Fruit fly (Drosophila melanogaster) ovary, adult (tissue): ENCODE results near the gene CG34248.

ENCODE experiments used
- CG17801 ChIP-seq: fragments of 200-800 bp; optimal IDR thresholded peaks from 2 replicates; lab custom pipeline; 2019; ENCODE audit warnings: missing biosample characterization, mild to moderate bottlenecking, missing genetic modification characterization, moderate library complexity; ENCODE audit not compliant: partially characterized antibody

The CG34248 gene

dm6 chr3L:16270802-16271332, at the start of gene CG34248, which contains the start of gene CG13067:
Gene CG34248, minus strand, starts transcription at chr3L:16270902.
Gene CG13067, plus strand, starts transcription at chr3L:16271282.
- no peak for TF ChIP-seq CG17801 (GFP tag; lab: Kevin White, UChicago)

DNA sequence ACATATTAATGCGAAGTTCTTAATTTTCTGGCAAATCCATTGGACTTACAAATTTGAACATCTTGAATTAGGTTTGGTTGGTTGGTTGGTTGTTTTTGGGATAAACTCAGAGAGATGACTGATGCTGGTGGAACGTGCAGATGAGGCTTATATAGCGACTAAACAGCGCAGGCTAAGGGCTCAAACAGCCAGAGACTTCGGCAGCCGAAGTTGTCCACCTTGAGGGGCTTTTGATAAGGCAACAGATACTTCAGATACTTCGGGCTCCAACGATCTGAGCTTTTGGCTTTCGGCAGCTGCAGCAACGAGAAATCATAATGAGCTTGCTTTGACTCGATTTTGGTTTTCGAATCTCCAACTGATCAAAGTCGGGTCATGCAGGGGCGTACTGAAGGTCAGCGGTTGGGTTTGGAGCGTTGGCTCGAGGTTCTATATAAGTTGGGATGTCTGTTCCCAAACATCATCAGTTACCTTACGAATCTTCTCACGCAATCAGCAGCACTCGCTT, 48.8 kb upstream of the CG34248 start, which contains the start of the genes CG13041 and CG13060:
Gene CG13041, minus strand, starts transcription at position 128 of the 508 bp plus-strand sequence.
Gene CG13060, plus strand, starts transcription at position 458 of the 508 bp plus-strand sequence.
- TF ChIP-seq CG17801 (GFP tag; lab: Kevin White, UChicago), result no peak

- no peak for TF ChIP-seq CG17801 (GFP tag; lab: Kevin White, UChicago)
These were observed 47.0 kb upstream of the CG34248 start, which contains the start of gene Nplp3 for dm6 chr3L:16317724-16318123. Gene Nplp3, plus strand, starts transcription at chr3L:16318024.

DNA sequence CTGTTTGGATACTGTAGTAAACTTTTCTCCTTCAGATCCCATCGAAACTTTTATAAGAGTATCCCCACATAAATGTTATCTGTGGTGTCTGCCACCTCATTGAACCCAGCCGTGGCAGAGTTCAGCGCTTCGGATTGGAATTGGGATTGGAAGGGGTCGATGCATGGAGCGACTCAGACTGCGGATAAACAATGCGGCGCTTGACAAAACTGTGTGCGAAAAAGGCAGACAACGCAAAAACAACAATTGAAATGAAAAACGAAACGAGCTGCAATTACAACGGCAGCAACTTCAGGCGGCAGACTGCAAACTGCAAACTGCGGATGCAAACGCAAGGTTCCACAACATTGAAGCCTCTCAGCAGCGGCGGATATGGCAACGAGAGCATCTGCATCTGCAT, 43.3 kb upstream of the CG34248 start, which contains the start of gene CG13062:
Gene CG13062, plus strand, starts transcription at position 301 of the 400 bp plus-strand sequence.
- TF ChIP-seq CG17801 (GFP tag; lab: Kevin White, UChicago), result no peak

DNA sequence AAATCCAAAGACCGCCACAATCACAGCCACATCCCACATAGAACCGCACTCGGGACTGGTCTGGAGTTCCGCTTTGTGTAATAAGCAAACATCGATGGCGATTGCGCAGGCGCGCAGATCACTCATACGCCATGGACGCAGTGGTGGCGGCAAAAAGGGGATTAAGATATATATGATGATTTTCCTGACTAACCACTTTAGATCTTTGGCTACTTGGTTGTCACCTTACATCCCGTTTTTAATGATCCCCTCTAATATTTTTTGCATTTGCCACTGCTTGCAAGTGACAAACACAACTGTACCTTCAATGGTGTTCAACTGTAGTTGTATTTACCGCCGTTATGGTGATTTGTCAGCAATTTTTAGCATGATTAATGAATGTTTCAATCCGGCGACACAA, 39.3 kb upstream of the CG34248 start:
- TF ChIP-seq CG17801 (GFP tag; lab: Kevin White, UChicago), result no peak

dm6 chr3L:16308380-16308779, 37.7 kb upstream of the CG34248 start, which contains the start of gene CG13042:
Gene CG13042, minus strand, starts transcription at chr3L:16308480.
- no peak for TF ChIP-seq CG17801 (GFP tag; lab: Kevin White, UChicago)

DNA sequence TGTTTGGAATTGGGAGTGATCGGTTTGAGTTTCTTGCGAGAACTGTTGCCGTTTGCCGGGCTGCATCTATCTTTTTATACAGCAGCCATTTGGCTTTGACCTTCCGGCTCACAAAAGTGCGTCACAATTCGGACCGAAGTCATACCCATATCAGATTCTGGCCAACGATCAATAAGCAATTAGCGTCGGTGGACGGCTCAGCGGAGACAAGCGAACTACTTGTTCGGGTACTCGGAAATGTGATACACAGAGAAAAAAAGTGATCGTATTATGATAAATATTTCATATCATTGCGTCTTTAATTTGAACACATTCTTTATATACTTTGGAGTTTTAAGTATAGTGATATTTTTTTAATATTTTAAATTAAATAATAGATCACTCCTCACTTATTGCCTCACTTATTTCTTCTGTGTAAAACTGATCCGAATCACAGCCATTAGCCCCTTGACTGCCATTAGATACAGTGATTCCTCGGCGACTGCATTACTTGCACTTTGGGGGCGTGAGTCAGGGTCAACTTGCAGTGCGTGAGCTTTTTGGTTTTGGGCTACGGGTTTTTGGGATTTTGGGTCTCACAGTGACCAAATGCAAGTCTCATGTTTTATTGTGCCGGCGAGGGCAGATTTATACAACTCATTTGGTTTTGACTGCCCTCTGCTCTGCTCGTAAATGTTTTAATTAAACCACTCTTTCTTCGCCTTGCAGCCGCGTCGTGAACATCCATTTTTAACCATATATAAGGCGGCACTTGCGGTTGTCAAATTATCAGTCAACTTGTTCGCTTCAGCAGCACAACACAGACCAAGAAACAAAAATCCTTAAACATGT, 35.3 kb upstream of the CG34248 start, which contains the start of the genes CG13043 and CG13063:
Gene CG13043, minus strand, starts transcription at position 51 of the 831 bp plus-strand sequence.
Gene CG13063, plus strand, starts transcription at position 781 of the 831 bp plus-strand sequence.
- TF ChIP-seq CG17801 (GFP tag; lab: Kevin White, UChicago), result no peak

DNA sequence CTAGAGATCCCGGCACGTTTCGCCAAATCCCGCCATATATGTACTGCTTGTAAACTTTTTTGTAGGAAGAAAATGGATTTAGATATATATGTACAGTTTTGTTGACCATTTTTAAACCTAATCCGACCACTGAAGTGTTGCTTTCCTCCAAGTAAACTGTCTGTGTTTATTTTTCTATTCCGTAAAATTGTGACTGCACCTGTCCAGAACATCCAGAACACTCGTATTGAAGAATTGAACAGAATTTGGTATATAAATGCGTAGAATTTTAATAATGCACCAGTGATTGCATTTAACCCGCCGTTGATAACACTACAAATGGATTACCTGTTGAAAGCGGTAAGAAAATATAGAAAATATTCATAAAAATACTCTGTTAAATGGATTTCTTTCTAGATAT, 33.3 kb upstream of the CG34248 start, which contains the start of gene CG43249:
Gene CG43249, plus strand, starts transcription at position 301 of the 400 bp plus-strand sequence.
- no peak for TF ChIP-seq CG17801 (GFP tag; lab: Kevin White, UChicago)

DNA sequence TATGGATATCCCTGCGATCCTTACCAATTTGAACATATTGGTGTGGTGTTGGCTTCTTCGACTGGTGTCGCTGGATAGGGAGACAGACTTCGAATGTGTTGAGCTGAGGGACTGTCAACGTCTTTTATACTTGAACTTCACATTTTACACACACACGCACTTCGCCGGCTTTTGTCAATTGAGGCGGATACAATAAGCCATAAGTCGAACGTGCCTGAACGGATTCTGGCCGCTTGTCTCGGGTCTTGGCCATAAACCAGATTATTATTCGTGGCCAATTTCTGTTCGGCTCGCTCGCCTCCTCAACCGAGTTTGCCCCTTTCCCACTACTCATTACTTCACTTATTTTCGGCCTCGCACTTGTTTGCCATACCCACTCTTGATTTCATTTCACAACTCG, 32.4 kb upstream of the CG34248 start, which contains the start of gene CG13044:
Gene CG13044, minus strand, starts transcription at position 101 of the 400 bp plus-strand sequence.
- no peak for TF ChIP-seq CG17801 (GFP tag; lab: Kevin White, UChicago)

DNA sequence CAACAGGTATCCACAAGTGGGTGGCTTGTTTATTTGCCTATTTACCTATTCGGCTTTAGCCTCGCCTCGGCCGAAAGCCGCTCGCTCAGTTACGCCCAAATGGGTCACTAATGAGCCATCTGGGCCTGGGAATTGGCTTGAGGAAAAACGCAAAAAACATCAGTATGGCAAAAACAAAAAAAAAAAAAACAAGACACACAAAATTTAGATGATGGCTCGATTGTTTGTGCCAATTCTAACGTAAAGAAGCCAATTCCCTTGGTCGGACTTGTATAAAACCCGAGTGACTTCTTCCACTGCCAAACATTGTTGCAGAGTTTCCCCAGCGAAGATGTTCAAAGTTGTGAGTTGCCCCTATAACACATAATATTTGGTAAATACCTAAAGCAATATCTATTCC, 30.5 kb upstream of the CG34248 start, which contains the start of gene CG4982:
Gene CG4982, plus strand, starts transcription at position 301 of the 400 bp plus-strand sequence.
- no peak for TF ChIP-seq CG17801 (GFP tag; lab: Kevin White, UChicago)

DNA sequence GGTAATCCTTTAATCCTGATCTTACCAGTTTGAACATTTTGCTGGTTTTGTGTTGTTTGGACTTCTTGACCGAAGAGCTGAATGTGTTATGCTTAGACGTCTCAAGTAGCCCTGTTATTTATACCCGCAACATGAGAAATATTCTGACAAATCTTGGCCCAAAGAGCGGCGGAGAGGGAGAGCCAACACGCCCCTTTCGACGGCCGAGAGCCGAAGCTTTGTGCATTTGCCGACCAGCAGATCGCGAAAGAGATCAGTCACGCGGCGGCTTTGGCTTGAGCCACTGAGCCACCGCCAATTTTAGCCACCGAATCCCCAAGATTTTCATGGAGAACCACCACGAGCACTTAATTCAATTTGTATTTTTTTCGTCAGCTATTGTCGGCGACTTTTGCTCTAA, 24.7 kb upstream of the CG34248 start, which contains the start of gene CG4962:
Gene CG4962, minus strand, starts transcription at position 101 of the 400 bp plus-strand sequence.
- TF ChIP-seq CG17801 (GFP tag; lab: Kevin White, UChicago), result no peak

DNA sequence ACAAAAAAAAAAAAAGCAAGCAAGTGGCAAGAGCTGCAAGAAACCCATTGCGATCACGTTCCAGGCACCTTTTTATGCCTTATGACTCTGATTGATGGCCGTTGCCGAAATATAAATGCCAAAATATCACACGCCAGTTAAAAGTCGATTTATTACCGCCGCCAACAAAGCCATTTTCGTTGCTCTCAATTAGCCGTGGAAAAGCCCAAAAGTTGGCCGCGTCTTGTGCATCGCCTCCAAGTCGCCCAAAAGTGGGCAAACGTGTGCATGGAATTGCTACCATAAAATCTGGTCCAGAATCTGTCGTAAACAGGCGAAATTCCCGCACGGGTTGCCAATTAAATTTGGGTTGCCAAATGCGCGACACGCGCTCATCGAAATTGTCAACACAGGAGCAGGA, 21.0 kb upstream of the CG34248 start:
- no peak for TF ChIP-seq CG17801 (GFP tag; lab: Kevin White, UChicago)

dm6 chr3L:16290850-16291249, 20.1 kb upstream of the CG34248 start, which contains the start of gene CG13045:
Gene CG13045, minus strand, starts transcription at chr3L:16290950.
- no peak for TF ChIP-seq CG17801 (GFP tag; lab: Kevin White, UChicago)

DNA sequence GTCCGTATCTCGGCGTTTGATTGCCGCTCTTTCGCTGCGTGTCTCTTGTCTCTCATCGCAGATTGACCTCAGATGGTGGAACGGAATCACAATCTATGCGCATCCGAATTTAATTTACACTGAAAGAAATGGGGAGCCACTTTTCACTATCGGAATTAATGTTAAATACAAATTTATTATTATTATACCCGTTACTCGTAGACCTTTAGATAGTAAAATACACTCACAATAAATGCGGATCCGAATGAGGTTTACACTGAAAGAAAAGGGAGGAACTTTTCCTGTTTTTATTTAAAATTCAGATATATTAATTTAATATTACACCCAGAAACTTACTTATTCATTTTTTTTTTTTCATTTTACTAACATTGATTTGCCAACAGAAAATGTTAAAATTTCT, 18.4 kb upstream of the CG34248 start:
- no peak for TF ChIP-seq CG17801 (GFP tag; lab: Kevin White, UChicago)

DNA sequence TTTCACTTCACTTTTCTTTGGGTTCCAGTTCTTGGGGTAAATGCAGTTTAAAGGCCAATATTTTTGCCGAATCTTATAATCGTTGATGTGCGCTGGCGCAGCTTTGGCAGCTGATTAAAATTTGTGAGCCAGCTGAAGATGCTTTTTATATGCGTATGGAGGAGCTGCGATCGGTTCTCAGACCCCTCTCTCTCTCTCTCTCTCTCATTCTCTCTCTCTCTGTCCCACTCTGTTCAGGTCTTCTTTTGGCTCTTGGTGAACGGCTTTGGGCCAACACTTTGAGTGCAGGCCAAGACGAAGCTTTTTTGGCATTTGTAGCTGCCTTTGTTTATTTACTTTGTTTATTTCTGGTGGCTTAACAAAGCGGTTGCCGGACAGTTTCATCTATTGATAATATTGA, 17.6 kb upstream of the CG34248 start, which contains the start of gene CG13046:
Gene CG13046, minus strand, starts transcription at position 101 of the 400 bp plus-strand sequence.
- TF ChIP-seq CG17801 (GFP tag; lab: Kevin White, UChicago), result no peak
